Fruit fly (Drosophila melanogaster) whole organism, adult: ENCODE measurements around the gene AP-1mu.

Experiments
- CG5204 ChIP-seq: fragments of 200-800 bp; sonication (Bioruptor generic); optimal IDR thresholded peaks from 2 replicates; lab custom pipeline; 2016; ENCODE audit warnings: missing biosample characterization, missing genetic modification characterization
- bab1 ChIP-seq: fragments of 200-800 bp; sonication (Bioruptor generic); optimal IDR thresholded peaks from 3 replicates; lab custom pipeline; 2019; ENCODE audit warnings: missing biosample characterization, mild to moderate bottlenecking, missing genetic modification characterization, moderate library complexity

dm6 chr3R:9551013-9551658 is 8.2 kb downstream of the AP-1mu start:
- TF ChIP-seq bab1 (GFP tag; lab: Kevin White, UChicago): peak; percentile 20
- no peak for TF ChIP-seq CG5204 (GFP tag; lab: Kevin White, UChicago)
